Worm (Caenorhabditis elegans) whole organism, L4 larva: ENCODE data around the gene wht-3.

Experiments used
- D1046.2 ChIP-seq: fragments of 200-800 bp; sonication (Bioruptor generic); IDR thresholded peaks from 2 replicates; pipeline ENCODE4 v1.3.6; 2022; ENCODE audit warnings: missing genetic modification characterization, missing compliant biosample characterization
- F10B5.3 ChIP-seq: sonication (generic microtip); optimal IDR thresholded peaks from 2 replicates; lab custom pipeline; 2016; ENCODE audit warnings: mild to moderate bottlenecking, missing genetic modification characterization, missing compliant biosample characterization
- Y48G9A.11 ChIP-seq: fragments of 200-800 bp; sonication (Bioruptor generic); IDR thresholded peaks from 2 replicates; pipeline ENCODE4 v1.3.6; 2022; ENCODE audit warnings: missing genetic modification reagents, missing genetic modification characterization, missing compliant biosample characterization
- Y5F2A.4 ChIP-seq: fragments of 200-800 bp; sonication (Bioruptor generic); optimal IDR thresholded peaks from 2 replicates; lab custom pipeline; 2018; ENCODE audit warnings: mild to moderate bottlenecking, missing genetic modification characterization, missing compliant biosample characterization
- aha-1 ChIP-seq: fragments of 150-350 bp; peaks from one replicate; lab custom pipeline; 2014; ENCODE audit warnings: missing biosample characterization, missing genetic modification characterization
- aly-2 ChIP-seq: sonication (generic microtip); optimal IDR thresholded peaks from 2 replicates; lab custom pipeline; 2018; ENCODE audit warnings: missing biosample characterization, missing genetic modification characterization
- ama-1 ChIP-seq: fragments of 150-350 bp; optimal IDR thresholded peaks from 2 replicates; lab custom pipeline; 2014; ENCODE audit warnings: inconsistent platforms, mixed read lengths
- ceh-20 ChIP-seq: fragments of 200-800 bp; sonication (Bioruptor generic); IDR thresholded peaks from 2 replicates; pipeline ENCODE4 v1.3.6; 2022; ENCODE audit warnings: missing genetic modification reagents, missing genetic modification characterization, missing compliant biosample characterization
- ceh-44 ChIP-seq: fragments of 200-800 bp; sonication (Bioruptor generic); IDR thresholded peaks from 2 replicates; pipeline ENCODE4 v1.3.6; 2022; ENCODE audit warnings: missing genetic modification reagents, missing genetic modification characterization, missing compliant biosample characterization
- ceh-82 ChIP-seq: sonication (generic microtip); optimal IDR thresholded peaks from 2 replicates; lab custom pipeline; 2017; ENCODE audit warnings: missing biosample characterization, missing genetic modification characterization
- daf-8 ChIP-seq: fragments of 200-800 bp; sonication (Bioruptor generic); IDR thresholded peaks from 2 replicates; pipeline ENCODE4 v1.3.6; 2022; ENCODE audit warnings: missing genetic modification characterization, missing compliant biosample characterization
- egl-43 ChIP-seq: fragments of 200-800 bp; sonication (Bioruptor generic); IDR thresholded peaks from 2 replicates; pipeline ENCODE4 v1.3.6; 2022; ENCODE audit warnings: missing genetic modification reagents, missing genetic modification characterization, missing compliant biosample characterization
- fkh-10 ChIP-seq: fragments of 150-350 bp; optimal IDR thresholded peaks from 2 replicates; lab custom pipeline; 2014; ENCODE audit warnings: missing biosample characterization, missing genetic modification reagents, missing genetic modification characterization
- hmg-1.1 ChIP-seq: fragments of 200-800 bp; sonication (Bioruptor generic); IDR thresholded peaks from 2 replicates; pipeline ENCODE4 v1.3.6; 2022; ENCODE audit warnings: missing genetic modification reagents, missing genetic modification characterization, missing compliant biosample characterization
- lin-13 ChIP-seq: fragments of 150-350 bp; optimal IDR thresholded peaks from 2 replicates; lab custom pipeline; 2014; ENCODE audit warnings: missing biosample characterization, missing genetic modification reagents, missing genetic modification characterization
- lin-29 ChIP-seq: fragments of 200-800 bp; sonication (Bioruptor generic); IDR thresholded peaks from 2 replicates; pipeline ENCODE4 v1.3.6; 2022; ENCODE audit warnings: missing genetic modification reagents, missing genetic modification characterization, missing compliant biosample characterization
- lin-39 ChIP-seq: fragments of 150-350 bp; optimal IDR thresholded peaks from 2 replicates; lab custom pipeline; 2014; ENCODE audit warnings: missing biosample characterization, missing genetic modification reagents, missing genetic modification characterization
- madf-9 ChIP-seq: fragments of 200-800 bp; sonication (Bioruptor generic); conservative IDR thresholded peaks from 2 replicates; pipeline ENCODE4 v1.3.6; 2022; ENCODE audit warnings: missing genetic modification reagents, missing genetic modification characterization, missing compliant biosample characterization
- mes-2 ChIP-seq: sonication (generic microtip); optimal IDR thresholded peaks from 2 replicates; lab custom pipeline; 2016; ENCODE audit warnings: missing genotype, mild to moderate bottlenecking, missing genetic modification characterization, missing compliant biosample characterization; ENCODE audit not compliant: poor library complexity, severe bottlenecking
- nhr-237 ChIP-seq: sonication (generic microtip); optimal IDR thresholded peaks from 2 replicates; lab custom pipeline; 2017; ENCODE audit warnings: missing biosample characterization, missing genetic modification characterization
- nhr-41 ChIP-seq: fragments of 200-800 bp; sonication (Bioruptor generic); IDR thresholded peaks from 2 replicates; pipeline ENCODE4 v1.3.6; 2022; ENCODE audit warnings: missing genetic modification reagents, missing genetic modification characterization, missing compliant biosample characterization
- nhr-76 ChIP-seq: fragments of 150-350 bp; optimal IDR thresholded peaks from 2 replicates; lab custom pipeline; 2014; ENCODE audit warnings: missing biosample characterization, missing genetic modification characterization
- set-16 ChIP-seq: fragments of 200-800 bp; sonication (Bioruptor generic); IDR thresholded peaks from 2 replicates; pipeline ENCODE4 v1.3.6; 2022; ENCODE audit warnings: missing genetic modification reagents, missing genetic modification characterization, missing compliant biosample characterization
- skn-1 ChIP-seq: fragments of 150-350 bp; optimal IDR thresholded peaks from 2 replicates; lab custom pipeline; 2014; ENCODE audit warnings: missing biosample characterization, missing genetic modification characterization
- spr-1 ChIP-seq: sonication (generic microtip); optimal IDR thresholded peaks from 2 replicates; lab custom pipeline; 2016; ENCODE audit warnings: mild to moderate bottlenecking, missing genetic modification characterization, missing compliant biosample characterization
- spr-3 ChIP-seq: fragments of 200-800 bp; sonication (Bioruptor generic); optimal IDR thresholded peaks from 2 replicates; lab custom pipeline; 2018; ENCODE audit warnings: mild to moderate bottlenecking, missing genetic modification characterization, missing compliant biosample characterization
- zfp-2 ChIP-seq: sonication (generic microtip); optimal IDR thresholded peaks from 2 replicates; lab custom pipeline; 2016; ENCODE audit warnings: mild to moderate bottlenecking, missing genetic modification characterization, missing compliant biosample characterization
- zfp-3 ChIP-seq: fragments of 200-800 bp; sonication (Bioruptor generic); conservative IDR thresholded peaks from 2 replicates; pipeline ENCODE4 v1.3.6; 2022; ENCODE audit warnings: missing genetic modification reagents, missing genetic modification characterization, missing compliant biosample characterization
- zip-2 ChIP-seq: fragments of 150-350 bp; optimal IDR thresholded peaks from 2 replicates; lab custom pipeline; 2014; ENCODE audit warnings: missing biosample characterization, missing genetic modification characterization
- ztf-11 ChIP-seq: fragments of 150-350 bp; optimal IDR thresholded peaks from 2 replicates; lab custom pipeline; 2014; ENCODE audit warnings: missing biosample characterization, missing genetic modification characterization

wht-3 gene

ce11 chrIII:4099884-4100596 is 51.4 kb downstream of the wht-3 start (continued):
- TF ChIP-seq Y48G9A.11 (GFP tag; lab: Robert Waterston, UW) (no peak), ceh-82 (tag; lab: Kevin White, UChicago) (no peak), mes-2 (tag; lab: Kevin White, UChicago) (peak; percentile 31), D1046.2 (no peak), skn-1 (no peak), aly-2 (tag; lab: Kevin White, UChicago) (no peak), set-16 (GFP tag; lab: Robert Waterston, UW) (no peak), nhr-237 (tag; lab: Kevin White, UChicago) (no peak), lin-39 (tag; lab: Kevin White, UChicago) (no peak), zfp-3 (GFP tag; lab: Robert Waterston, UW) (no peak), Y5F2A.4 (GFP tag; lab: Kevin White, UChicago) (no peak)

- TF ChIP-seq lin-29 (no peak), hmg-1.1 (GFP tag; lab: Robert Waterston, UW) (peak; percentile 19; the same call in 1 of the 2 replicates), zip-2 (tag; lab: Kevin White, UChicago) (no peak), lin-13 (GFP tag; lab: Kevin White, UChicago) (no peak), ztf-11 (tag; lab: Kevin White, UChicago) (no peak), zfp-3 (GFP tag; lab: Robert Waterston, UW) (0 out of 2 replicates have a peak, but pooled peaks have one; percentile 55), egl-43 (0 out of 2 replicates have a peak, but pooled peaks have one; percentile 9), zfp-2 (tag; lab: Kevin White, UChicago) (no peak), nhr-41 (GFP tag; lab: Robert Waterston, UW) (no peak), ama-1 (lab: Kevin White, UChicago) (peak; percentile 12), fkh-10 (GFP tag; lab: Kevin White, UChicago) (no peak), ceh-20 (no peak), spr-3 (GFP tag; lab: Kevin White, UChicago) (no peak)
Observed at ce11 chrIII:4098751-4099150, 52.6 kb downstream of the wht-3 start.

ce11 chrIII:4098107-4098620 is 53.2 kb downstream of the wht-3 start, which contains the start of gene rei-1:
TSS of gene rei-1 (minus strand) at chrIII:4098190.
- TF ChIP-seq F10B5.3 (tag; lab: Kevin White, UChicago) (no peak), madf-9 (no peak), daf-8 (no peak), spr-1 (tag; lab: Kevin White, UChicago) (no peak), Y5F2A.4 (GFP tag; lab: Kevin White, UChicago) (no peak), nhr-76 (tag; lab: Kevin White, UChicago) (no peak), nhr-237 (tag; lab: Kevin White, UChicago) (no peak), aha-1 (tag; lab: Kevin White, UChicago) (no peak), ceh-44 (GFP tag; lab: Robert Waterston, UW) (no peak), egl-43 (no peak), mes-2 (tag; lab: Kevin White, UChicago) (no peak), ama-1 (lab: Kevin White, UChicago) (no peak), nhr-41 (GFP tag; lab: Robert Waterston, UW) (no peak), Y48G9A.11 (GFP tag; lab: Robert Waterston, UW) (no peak)
